Fruit fly (Drosophila melanogaster) whole organism, prepupa: ENCODE data around the gene CG2839.

ENCODE experiments used
- Blimp-1 ChIP-seq: fragments of 200-800 bp; sonication (Bioruptor generic); optimal IDR thresholded peaks from 3 replicates; lab custom pipeline; 2017; ENCODE audit warnings: missing biosample characterization, missing genetic modification characterization, mild to moderate bottlenecking, moderate library complexity, missing genetic modification reagents
- CG10669 ChIP-seq: fragments of 200-800 bp; sonication (Bioruptor generic); optimal IDR thresholded peaks from 3 replicates; lab custom pipeline; 2018; ENCODE audit warnings: missing biosample characterization, mild to moderate bottlenecking, missing genetic modification characterization, moderate library complexity
- CG11294 ChIP-seq: fragments of 200-800 bp; sonication (Bioruptor generic); IDR thresholded peaks from 2 replicates; pipeline ENCODE4 v1.3.6; 2022; ENCODE audit warnings: missing biosample characterization, missing genetic modification characterization
- CG11902 ChIP-seq: fragments of 200-800 bp; sonication (Bioruptor generic); optimal IDR thresholded peaks from 3 replicates; lab custom pipeline; 2016; ENCODE audit warnings: missing biosample characterization, missing genetic modification characterization
- CG15336 ChIP-seq: fragments of 200-800 bp; sonication (Bioruptor generic); IDR thresholded peaks from 2 replicates; pipeline ENCODE4 v1.3.6; 2022; ENCODE audit warnings: missing biosample characterization, missing genetic modification characterization
- CG16779 ChIP-seq: fragments of 200-800 bp; sonication (Bioruptor generic); optimal IDR thresholded peaks from 3 replicates; lab custom pipeline; 2017; ENCODE audit warnings: missing biosample characterization, mild to moderate bottlenecking, missing genetic modification characterization
- CG3032 ChIP-seq: fragments of 200-800 bp; optimal IDR thresholded peaks from 2 replicates; lab custom pipeline; 2019; ENCODE audit warnings: missing biosample characterization, mild to moderate bottlenecking, missing genetic modification characterization, moderate library complexity
- CG31627 ChIP-seq: fragments of 200-800 bp; sonication (Bioruptor generic); optimal IDR thresholded peaks from 3 replicates; lab custom pipeline; 2016; ENCODE audit warnings: missing biosample characterization, missing genetic modification characterization
- CG32006 ChIP-seq: fragments of 200-800 bp; sonication (Bioruptor generic); optimal IDR thresholded peaks from 3 replicates; lab custom pipeline; 2017; ENCODE audit warnings: missing biosample characterization, mild to moderate bottlenecking, missing genetic modification characterization
- CG34406 ChIP-seq: fragments of 200-800 bp; sonication (Bioruptor generic); optimal IDR thresholded peaks from 3 replicates; lab custom pipeline; 2016; ENCODE audit warnings: missing biosample characterization, missing genetic modification characterization
- CG3919 ChIP-seq: fragments of 200-800 bp; sonication (Bioruptor generic); optimal IDR thresholded peaks from 3 replicates; lab custom pipeline; 2016; ENCODE audit warnings: missing biosample characterization, missing genetic modification characterization
- CG4318 ChIP-seq: fragments of 200-800 bp; sonication (Bioruptor generic); optimal IDR thresholded peaks from 3 replicates; lab custom pipeline; 2017; ENCODE audit warnings: missing biosample characterization, mild to moderate bottlenecking, missing genetic modification characterization
- CG6163 ChIP-seq: fragments of 200-800 bp; sonication (Bioruptor generic); IDR thresholded peaks from 3 replicates; pipeline ENCODE4 v1.3.6; 2022; ENCODE audit warnings: missing biosample characterization, missing genetic modification characterization
- CG6276 ChIP-seq: fragments of 200-800 bp; sonication (Bioruptor generic); optimal IDR thresholded peaks from 2 replicates; lab custom pipeline; 2017; ENCODE audit warnings: missing biosample characterization, mild to moderate bottlenecking, missing genetic modification characterization
- CG6808 ChIP-seq: fragments of 200-800 bp; sonication (Bioruptor generic); optimal IDR thresholded peaks from 3 replicates; lab custom pipeline; 2017; ENCODE audit warnings: missing biosample characterization, missing genetic modification characterization, mild to moderate bottlenecking, moderate library complexity, missing genetic modification reagents
- CG6854 ChIP-seq: fragments of 200-800 bp; sonication (Bioruptor generic); optimal IDR thresholded peaks from 2 replicates; lab custom pipeline; 2017; ENCODE audit warnings: missing biosample characterization, mild to moderate bottlenecking, missing genetic modification characterization
- CG7368 ChIP-seq: fragments of 200-800 bp; sonication (Bioruptor generic); optimal IDR thresholded peaks from 3 replicates; lab custom pipeline; 2016; ENCODE audit warnings: missing biosample characterization, missing genetic modification characterization
- CG8119 ChIP-seq: fragments of 200-800 bp; sonication (Bioruptor generic); IDR thresholded peaks from 3 replicates; pipeline ENCODE4 v1.3.6; 2022; ENCODE audit warnings: missing biosample characterization, missing genetic modification characterization
- CG8319 ChIP-seq: fragments of 200-800 bp; sonication (Bioruptor generic); optimal IDR thresholded peaks from 3 replicates; lab custom pipeline; 2016; ENCODE audit warnings: missing biosample characterization, missing genetic modification characterization
- CG8632 ChIP-seq: fragments of 200-800 bp; sonication (Bioruptor generic); optimal IDR thresholded peaks from 3 replicates; lab custom pipeline; 2016; ENCODE audit warnings: missing biosample characterization, missing genetic modification characterization
- Eip75B ChIP-seq: fragments of 200-800 bp; sonication (Bioruptor generic); optimal IDR thresholded peaks from 3 replicates; lab custom pipeline; 2016; ENCODE audit warnings: missing biosample characterization, missing genetic modification characterization
- Eip78C ChIP-seq: fragments of 200-800 bp; sonication (Bioruptor generic); peaks from one replicate; lab custom pipeline; 2016; ENCODE audit warnings: missing biosample characterization, missing genetic modification characterization
- Ets21C ChIP-seq: fragments of 200-800 bp; sonication (Bioruptor generic); optimal IDR thresholded peaks from 3 replicates; lab custom pipeline; 2016; ENCODE audit warnings: missing biosample characterization, missing genetic modification characterization
- Ets96B ChIP-seq: fragments of 200-800 bp; optimal IDR thresholded peaks from 2 replicates; lab custom pipeline; 2019; ENCODE audit warnings: missing biosample characterization, mild to moderate bottlenecking, missing genetic modification characterization, moderate library complexity
- Gug ChIP-seq: fragments of 200-800 bp; sonication (Bioruptor generic); IDR thresholded peaks from 2 replicates; pipeline ENCODE4 v1.3.6; 2022; ENCODE audit warnings: missing biosample characterization, missing genetic modification characterization
- Hr38 ChIP-seq: sonication (Bioruptor generic); optimal IDR thresholded peaks from 2 replicates; lab custom pipeline; 2016; ENCODE audit warnings: missing biosample characterization, missing genetic modification characterization
- Hr39 ChIP-seq: fragments of 200-800 bp; sonication (Bioruptor generic); optimal IDR thresholded peaks from 2 replicates; lab custom pipeline; 2016; ENCODE audit warnings: missing biosample characterization, missing genetic modification characterization
- Hr4 ChIP-seq: fragments of 200-800 bp; sonication (Bioruptor generic); optimal IDR thresholded peaks from 3 replicates; lab custom pipeline; 2016; ENCODE audit warnings: missing biosample characterization, missing genetic modification characterization
- Lpt ChIP-seq: fragments of 200-800 bp; sonication (Bioruptor generic); optimal IDR thresholded peaks from 3 replicates; lab custom pipeline; 2016; ENCODE audit warnings: missing biosample characterization, missing genetic modification characterization
- Met ChIP-seq: fragments of 200-800 bp; sonication (Bioruptor generic); optimal IDR thresholded peaks from 3 replicates; lab custom pipeline; 2016; ENCODE audit warnings: missing biosample characterization, missing genetic modification characterization
- OdsH ChIP-seq: fragments of 200-800 bp; sonication (Bioruptor generic); optimal IDR thresholded peaks from 3 replicates; lab custom pipeline; 2016; ENCODE audit warnings: missing biosample characterization, missing genetic modification characterization
- Smox ChIP-seq: fragments of 200-800 bp; sonication (Bioruptor generic); optimal IDR thresholded peaks from 3 replicates; lab custom pipeline; 2016; ENCODE audit warnings: missing biosample characterization, missing genetic modification characterization
- Sox14 ChIP-seq: fragments of 200-800 bp; sonication (Bioruptor generic); optimal IDR thresholded peaks from 3 replicates; lab custom pipeline; 2016; ENCODE audit warnings: missing biosample characterization, missing genetic modification characterization
- Sox15 ChIP-seq: fragments of 200-800 bp; sonication (Bioruptor generic); optimal IDR thresholded peaks from 3 replicates; lab custom pipeline; 2016; ENCODE audit warnings: missing biosample characterization, missing genetic modification characterization
- achi ChIP-seq: fragments of 200-800 bp; sonication (Bioruptor generic); optimal IDR thresholded peaks from 3 replicates; lab custom pipeline; 2016; ENCODE audit warnings: missing biosample characterization, missing genetic modification characterization
- acj6 ChIP-seq: fragments of 200-800 bp; sonication (Bioruptor generic); optimal IDR thresholded peaks from 3 replicates; lab custom pipeline; 2016; ENCODE audit warnings: missing biosample characterization, missing genetic modification characterization
- cyc ChIP-seq: fragments of 200-800 bp; sonication (Bioruptor generic); optimal IDR thresholded peaks from 3 replicates; lab custom pipeline; 2016; ENCODE audit warnings: missing biosample characterization, missing genetic modification characterization
- dac ChIP-seq: fragments of 200-800 bp; sonication (Bioruptor generic); optimal IDR thresholded peaks from 2 replicates; lab custom pipeline; 2017; ENCODE audit warnings: missing biosample characterization, mild to moderate bottlenecking, missing genetic modification characterization
- dsx ChIP-seq: fragments of 200-800 bp; optimal IDR thresholded peaks from 3 replicates; lab custom pipeline; 2019; ENCODE audit warnings: missing biosample characterization, mild to moderate bottlenecking, missing genetic modification characterization, moderate library complexity; ENCODE audit not compliant: poor library complexity, severe bottlenecking
- eg ChIP-seq: fragments of 200-800 bp; sonication (Bioruptor generic); IDR thresholded peaks from 3 replicates; pipeline ENCODE4 v1.3.6; 2022; ENCODE audit warnings: missing biosample characterization, missing genetic modification characterization
- esn ChIP-seq: fragments of 200-800 bp; sonication (Bioruptor generic); optimal IDR thresholded peaks from 2 replicates; lab custom pipeline; 2016; ENCODE audit warnings: missing biosample characterization, mild to moderate bottlenecking, missing genetic modification characterization, moderate library complexity
- fd59A ChIP-seq: fragments of 200-800 bp; sonication (Bioruptor generic); optimal IDR thresholded peaks from 2 replicates; lab custom pipeline; 2017; ENCODE audit warnings: missing biosample characterization, mild to moderate bottlenecking, missing genetic modification characterization, missing genetic modification reagents
- fkh ChIP-seq: fragments of 200-800 bp; sonication (Bioruptor generic); optimal IDR thresholded peaks from 3 replicates; lab custom pipeline; 2017; ENCODE audit warnings: missing biosample characterization, mild to moderate bottlenecking, missing genetic modification characterization, moderate library complexity
- lz ChIP-seq: fragments of 200-800 bp; sonication (Bioruptor generic); optimal IDR thresholded peaks from 3 replicates; lab custom pipeline; 2016; ENCODE audit warnings: missing biosample characterization, missing genetic modification characterization
- net ChIP-seq: fragments of 200-800 bp; sonication (Bioruptor generic); optimal IDR thresholded peaks from 3 replicates; lab custom pipeline; 2016; ENCODE audit warnings: missing biosample characterization, missing genetic modification characterization
- salr ChIP-seq, 2 experiments: fragments of 200-800 bp; sonication (Bioruptor generic); optimal IDR thresholded peaks; 3 replicates each; lab custom pipeline; 2016 to 2018; ENCODE audit warnings: missing biosample characterization in 2 of 2, missing genetic modification characterization in 2 of 2, mild to moderate bottlenecking in 1 of 2
- spab ChIP-seq: fragments of 200-800 bp; sonication (Bioruptor generic); optimal IDR thresholded peaks from 2 replicates; lab custom pipeline; 2017; ENCODE audit warnings: missing biosample characterization, mild to moderate bottlenecking, missing genetic modification characterization, missing genetic modification reagents
- ss ChIP-seq, 2 experiments: fragments of 200-800 bp; sonication (Bioruptor generic); optimal IDR thresholded peaks; 2 replicates in 1 of 2; 3 replicates in 1 of 2; lab custom pipeline; 2017 to 2018; ENCODE audit warnings: mild to moderate bottlenecking in 2 of 2, missing biosample characterization in 2 of 2, missing genetic modification characterization in 2 of 2, moderate library complexity in 1 of 2
- svp ChIP-seq: fragments of 200-800 bp; sonication (Bioruptor generic); peaks from one replicate; lab custom pipeline; 2016; ENCODE audit warnings: missing biosample characterization, missing genetic modification characterization
- topi ChIP-seq: fragments of 200-800 bp; sonication (Bioruptor generic); optimal IDR thresholded peaks from 3 replicates; lab custom pipeline; 2016; ENCODE audit warnings: missing biosample characterization, missing genetic modification characterization
- vri ChIP-seq: fragments of 200-800 bp; sonication (Bioruptor generic); optimal IDR thresholded peaks from 3 replicates; lab custom pipeline; 2016; ENCODE audit warnings: missing biosample characterization, mild to moderate bottlenecking, missing genetic modification characterization

The CG2839 gene

DNA sequence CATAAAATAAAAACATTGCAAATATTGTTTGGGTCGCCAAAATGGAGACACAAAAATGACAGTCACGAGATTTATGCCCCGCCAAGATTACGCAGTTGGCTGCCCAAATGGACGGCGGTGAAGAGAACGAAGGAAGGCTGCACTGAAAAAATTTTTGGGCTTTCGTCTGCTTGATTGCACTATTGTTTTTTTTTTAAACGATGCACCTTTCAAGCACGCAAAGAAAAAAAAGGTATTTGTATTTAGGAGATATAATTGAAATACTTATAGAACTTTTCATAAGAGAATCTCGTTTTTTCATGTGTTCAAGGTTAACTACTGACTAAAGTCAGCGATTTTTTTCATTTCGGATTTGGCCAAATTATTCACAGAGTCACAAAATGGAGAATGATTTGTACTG lies 25.4 kb downstream of the CG2839 start (continued):
- TF ChIP-seq Lpt (no peak), Ets21C (GFP tag; lab: Kevin White, UChicago) (peak; percentile 69)

DNA sequence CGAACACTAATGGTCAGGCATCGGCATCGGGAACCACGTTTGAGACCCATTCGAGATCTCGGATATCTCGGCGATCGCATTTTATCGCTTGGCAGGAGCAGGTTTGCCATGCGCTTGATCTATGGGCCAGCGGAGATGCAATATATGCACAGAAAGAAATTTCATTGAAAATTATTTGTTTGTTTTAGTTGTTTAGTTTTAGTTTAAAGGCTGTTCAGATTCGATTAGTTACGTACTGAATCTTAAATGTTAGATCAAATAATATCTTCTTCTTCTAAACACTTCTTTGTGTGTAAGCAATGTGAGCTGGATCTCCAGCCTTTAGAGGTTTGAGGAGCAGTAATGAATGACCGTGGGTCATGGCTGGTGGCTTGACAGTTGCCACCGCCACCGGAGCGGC lies 28.3 kb downstream of the CG2839 start:
- TF ChIP-seq net (GFP tag; lab: Kevin White, UChicago) (peak; percentile 9), ss (GFP tag; optimal IDR thresholded peaks at IDR 0.05; lab: Kevin White, UChicago) (no peak), fkh (no peak), Met (GFP tag; lab: Kevin White, UChicago) (no peak), CG6854 (GFP tag; lab: Kevin White, UChicago) (no peak), Hr4 (peak; percentile 51), topi (GFP tag; lab: Kevin White, UChicago) (no peak), Blimp-1 (no peak), CG8319 (GFP tag; lab: Kevin White, UChicago) (no peak), CG34406 (no peak), Lpt (peak; percentile 32), Hr39 (no peak), Eip75B (GFP tag; lab: Kevin White, UChicago) (no peak), esn (GFP tag; lab: Kevin White, UChicago) (no peak), CG31627 (GFP tag; lab: Kevin White, UChicago) (no peak), Ets21C (GFP tag; lab: Kevin White, UChicago) (no peak), CG8119 (peak; percentile 47; the same call in 1 of the 3 replicates), lz (no peak), Ets96B (peak; percentile 23), Gug (no peak), CG15336 (peak; percentile 65), Sox15 (GFP tag; lab: Kevin White, UChicago) (no peak), CG8632 (GFP tag; lab: Kevin White, UChicago) (no peak), CG6276 (GFP tag; lab: Kevin White, UChicago) (peak; percentile 36), CG11294 (GFP tag; lab: Robert Waterston, UW) (peak; percentile 25; the same call in 1 of the 2 replicates), CG6163 (peak; percentile 67), CG6808 (peak; percentile 41), CG16779 (tag; lab: Kevin White, UChicago) (no peak), CG32006 (GFP tag; lab: Kevin White, UChicago) (peak; percentile 61), CG10669 (GFP tag; lab: Kevin White, UChicago) (peak; percentile 42), dac (GFP tag; lab: Kevin White, UChicago) (no peak), fd59A (GFP tag; lab: Kevin White, UChicago) (no peak), CG4318 (GFP tag; lab: Kevin White, UChicago) (peak; percentile 8), CG7368 (GFP tag; lab: Kevin White, UChicago) (no peak), Eip78C (GFP tag; lab: Kevin White, UChicago) (peak; percentile 84), spab (GFP tag; lab: Kevin White, UChicago) (peak; percentile 25), cyc (no peak), vri (no peak), salr (GFP tag; optimal IDR thresholded peaks at IDR 0.05; lab: Kevin White, UChicago) (no peak), Hr38 (GFP tag; lab: Kevin White, UChicago) (no peak), dsx (GFP tag; lab: Kevin White, UChicago) (peak; percentile 11), CG3032 (peak; percentile 38), Sox14 (GFP tag; lab: Kevin White, UChicago) (no peak), OdsH (GFP tag; lab: Kevin White, UChicago) (peak; percentile 11), achi (GFP tag; lab: Kevin White, UChicago) (peak; percentile 17), acj6 (GFP tag; lab: Kevin White, UChicago) (peak; percentile 17), CG3919 (GFP tag; lab: Kevin White, UChicago) (peak; percentile 53), svp (peak; percentile 44), Smox (GFP tag; lab: Kevin White, UChicago) (no peak), CG11902 (GFP tag; lab: Kevin White, UChicago) (no peak), eg (GFP tag; lab: Robert Waterston, UW) (peak; percentile 75)
